Worm (Caenorhabditis elegans) whole organism, late embryonic: ENCODE results near the gene F19G12.3.

Experiments used
- C08G9.2 ChIP-seq: sonication (generic microtip); optimal IDR thresholded peaks from 2 replicates; lab custom pipeline; 2016; ENCODE audit warnings: mild to moderate bottlenecking, missing genetic modification characterization, moderate library complexity, missing compliant biosample characterization
- T23F11.4 ChIP-seq: fragments of 200-800 bp; sonication (Bioruptor generic); optimal IDR thresholded peaks from 2 replicates; lab custom pipeline; 2018; ENCODE audit warnings: mild to moderate bottlenecking, missing genetic modification characterization, missing compliant biosample characterization
- ahr-1 ChIP-seq: sonication (generic microtip); optimal IDR thresholded peaks from 2 replicates; lab custom pipeline; 2016; ENCODE audit warnings: missing genetic modification characterization, missing compliant biosample characterization
- ama-1 ChIP-seq: fragments of 150-350 bp; optimal IDR thresholded peaks from 2 replicates; lab custom pipeline; 2014
- ceh-14 ChIP-seq: sonication (generic microtip); optimal IDR thresholded peaks from 2 replicates; lab custom pipeline; 2016; ENCODE audit warnings: missing genotype, missing genetic modification characterization, missing compliant biosample characterization
- ceh-19 ChIP-seq: fragments of 200-800 bp; sonication (Bioruptor generic); optimal IDR thresholded peaks from 2 replicates; lab custom pipeline; 2018; ENCODE audit warnings: mild to moderate bottlenecking, missing genetic modification characterization, missing compliant biosample characterization
- ceh-24 ChIP-seq: sonication (generic microtip); optimal IDR thresholded peaks from 2 replicates; lab custom pipeline; 2016; ENCODE audit warnings: mild to moderate bottlenecking, missing genetic modification characterization, missing compliant biosample characterization
- ceh-31 ChIP-seq: sonication (generic microtip); optimal IDR thresholded peaks from 2 replicates; lab custom pipeline; 2016; ENCODE audit warnings: missing genetic modification characterization, missing compliant biosample characterization
- ceh-45 ChIP-seq: fragments of 200-800 bp; sonication (Bioruptor generic); IDR thresholded peaks from 2 replicates; pipeline ENCODE4 v1.3.6; 2022; ENCODE audit warnings: missing genetic modification reagents, missing genetic modification characterization, missing compliant biosample characterization
- che-1 ChIP-seq: sonication (generic microtip); optimal IDR thresholded peaks from 2 replicates; lab custom pipeline; 2016; ENCODE audit warnings: mild to moderate bottlenecking, missing genetic modification characterization, missing compliant biosample characterization
- ets-4 ChIP-seq: sonication (generic microtip); optimal IDR thresholded peaks from 2 replicates; lab custom pipeline; 2016; ENCODE audit warnings: missing genetic modification characterization, missing compliant biosample characterization
- fax-1 ChIP-seq: sonication (generic microtip); optimal IDR thresholded peaks from 2 replicates; lab custom pipeline; 2016; ENCODE audit warnings: missing genotype, missing genetic modification characterization, missing compliant biosample characterization
- fkh-10 ChIP-seq: fragments of 150-350 bp; optimal IDR thresholded peaks from 2 replicates; lab custom pipeline; 2014; ENCODE audit warnings: missing biosample characterization, missing genetic modification reagents, missing genetic modification characterization
- gmeb-2 ChIP-seq: sonication (generic microtip); optimal IDR thresholded peaks from 2 replicates; lab custom pipeline; 2016; ENCODE audit warnings: missing genetic modification characterization, inconsistent platforms, missing compliant biosample characterization
- hlh-13 ChIP-seq: fragments of 200-800 bp; sonication (Bioruptor generic); optimal IDR thresholded peaks from 2 replicates; lab custom pipeline; 2018; ENCODE audit warnings: mild to moderate bottlenecking, missing genetic modification characterization, missing compliant biosample characterization
- hlh-30 ChIP-seq: sonication (generic microtip); optimal IDR thresholded peaks from 2 replicates; lab custom pipeline; 2017; ENCODE audit warnings: antibody characterized with exemption, missing genetic modification characterization, missing compliant biosample characterization; ENCODE audit not compliant: insufficient read depth
- hlh-6 ChIP-seq: sonication (generic microtip); optimal IDR thresholded peaks from 2 replicates; lab custom pipeline; 2016; ENCODE audit warnings: missing genotype, missing genetic modification characterization, missing compliant biosample characterization
- lim-6 ChIP-seq: sonication (generic microtip); optimal IDR thresholded peaks from 2 replicates; lab custom pipeline; 2016; ENCODE audit warnings: missing genetic modification characterization, missing compliant biosample characterization
- lin-11 ChIP-seq: fragments of 200-800 bp; sonication (Bioruptor generic); optimal IDR thresholded peaks from 2 replicates; lab custom pipeline; 2018; ENCODE audit warnings: mild to moderate bottlenecking, missing genetic modification characterization, missing compliant biosample characterization
- madf-2 ChIP-seq: sonication (generic microtip); optimal IDR thresholded peaks from 2 replicates; lab custom pipeline; 2017; ENCODE audit warnings: missing genetic modification characterization, missing compliant biosample characterization
- nfya-1 ChIP-seq: sonication (generic microtip); optimal IDR thresholded peaks from 2 replicates; lab custom pipeline; 2017; ENCODE audit warnings: missing genetic modification characterization, mild to moderate bottlenecking, missing compliant biosample characterization, antibody characterized with exemption, moderate library complexity
- nhr-11 ChIP-seq: fragments of 150-350 bp; optimal IDR thresholded peaks from 2 replicates; lab custom pipeline; 2014; ENCODE audit warnings: missing biosample characterization, missing genetic modification characterization
- npax-4 ChIP-seq: sonication (generic microtip); optimal IDR thresholded peaks from 2 replicates; lab custom pipeline; 2016; ENCODE audit warnings: missing genetic modification characterization, missing compliant biosample characterization
- odd-2 ChIP-seq: sonication (generic microtip); optimal IDR thresholded peaks from 2 replicates; lab custom pipeline; 2017; ENCODE audit warnings: antibody characterized with exemption, mild to moderate bottlenecking, missing genetic modification characterization, missing compliant biosample characterization
- pat-9 ChIP-seq: fragments of 200-800 bp; sonication (Bioruptor generic); optimal IDR thresholded peaks from 2 replicates; lab custom pipeline; 2018; ENCODE audit warnings: mild to moderate bottlenecking, missing genetic modification characterization, moderate library complexity, missing compliant biosample characterization
- pha-4 ChIP-seq: fragments of 150-350 bp; optimal IDR thresholded peaks from 2 replicates; lab custom pipeline; 2018; ENCODE audit warnings: missing biosample characterization, missing genetic modification reagents, missing genetic modification characterization
- pros-1 ChIP-seq: fragments of 150-350 bp; optimal IDR thresholded peaks from 2 replicates; lab custom pipeline; 2014; ENCODE audit warnings: missing biosample characterization, missing genetic modification reagents, missing genetic modification characterization
- rnt-1 ChIP-seq: sonication (generic microtip); optimal IDR thresholded peaks from 2 replicates; lab custom pipeline; 2016; ENCODE audit warnings: missing genetic modification characterization, missing compliant biosample characterization
- syd-9 ChIP-seq: sonication (generic microtip); optimal IDR thresholded peaks from 2 replicates; lab custom pipeline; 2016; ENCODE audit warnings: mild to moderate bottlenecking, missing genetic modification characterization, moderate library complexity, missing compliant biosample characterization
- ttx-3 ChIP-seq: sonication (generic microtip); optimal IDR thresholded peaks from 2 replicates; lab custom pipeline; 2016; ENCODE audit warnings: missing genetic modification reagents, missing genetic modification characterization, missing compliant biosample characterization
- unc-3 ChIP-seq, 2 experiments: fragments of 200-800 bp in 1 of 2; sonication (Bioruptor generic) in 1 of 2; sonication (generic microtip) in 1 of 2; conservative IDR thresholded peaks in 1 of 2; optimal IDR thresholded peaks in 1 of 2; 2 replicates each; pipeline versions ENCODE4 v1.3.6 to Lab custom; 2016 to 2022; ENCODE audit warnings: missing compliant biosample characterization in 2 of 2, missing genetic modification characterization in 2 of 2, missing genetic modification reagents in 1 of 2
- unc-42 ChIP-seq: sonication (generic microtip); optimal IDR thresholded peaks from 2 replicates; lab custom pipeline; 2016; ENCODE audit warnings: missing genotype, missing genetic modification characterization, missing compliant biosample characterization
- unc-55 ChIP-seq: sonication (generic microtip); optimal IDR thresholded peaks from 2 replicates; lab custom pipeline; 2017; ENCODE audit warnings: missing biosample characterization, missing genetic modification reagents, missing genetic modification characterization
- unc-86 ChIP-seq: sonication (generic microtip); optimal IDR thresholded peaks from 2 replicates; lab custom pipeline; 2016; ENCODE audit warnings: missing genetic modification characterization, missing compliant biosample characterization

Gene F19G12.3

ce11 chrX:1410552-1410951, 14.1 kb upstream of the F19G12.3 start, which contains the start of gene abu-2:
TSS of gene abu-2 (minus strand) at chrX:1410652.
- TF ChIP-seq che-1 (tag; lab: Kevin White, UChicago), result no peak
- no peak for TF ChIP-seq npax-4 (tag; lab: Kevin White, UChicago)
- TF ChIP-seq unc-3 (GFP tag; conservative IDR thresholded peaks at IDR 0.05; lab: Robert Waterston, UW), result no peak
- TF ChIP-seq unc-3 (tag; optimal IDR thresholded peaks at IDR 0.05; lab: Kevin White, UChicago), result no peak
- TF ChIP-seq nhr-11 (tag; lab: Kevin White, UChicago), result no peak
- TF ChIP-seq hlh-13 (GFP tag; lab: Kevin White, UChicago), result no peak
- no peak for TF ChIP-seq pros-1 (tag; lab: Kevin White, UChicago)
- no peak for TF ChIP-seq unc-86 (tag; lab: Kevin White, UChicago)
- no peak for TF ChIP-seq hlh-6 (tag; lab: Kevin White, UChicago)
- no peak for TF ChIP-seq ceh-19
- TF ChIP-seq rnt-1 (tag; lab: Kevin White, UChicago), result no peak

ce11 chrX:1412844-1413243, 11.8 kb upstream of the F19G12.3 start, which contains the start of gene srh-19:
TSS of gene srh-19 (plus strand) at chrX:1413144.
- no peak for TF ChIP-seq unc-42 (tag; lab: Kevin White, UChicago)
- no peak for TF ChIP-seq hlh-30 (tag; lab: Kevin White, UChicago)

ce11 chrX:1416776-1417354, 7.7 kb upstream of the F19G12.3 start, which contains the start of the genes F19G12.4 and F19G12.8:
TSS of gene F19G12.4 (plus strand) at chrX:1417304.
TSS of gene F19G12.8 (plus strand) at chrX:1417320.
- TF ChIP-seq ahr-1 (tag; lab: Kevin White, UChicago), result no peak
- TF ChIP-seq gmeb-2 (tag; lab: Kevin White, UChicago), result no peak
- no peak for TF ChIP-seq C08G9.2 (tag; lab: Kevin White, UChicago)
- TF ChIP-seq ama-1, result no peak
- TF ChIP-seq odd-2 (tag; lab: Kevin White, UChicago), result no peak
- no peak for TF ChIP-seq che-1 (tag; lab: Kevin White, UChicago)
- TF ChIP-seq ceh-45 (GFP tag; lab: Robert Waterston, UW), result no peak
- TF ChIP-seq ets-4 (tag; lab: Kevin White, UChicago), result no peak

ce11 chrX:1419163-1419696, 5.4 kb upstream of the F19G12.3 start, which contains the start of gene F19G12.9:
TSS of gene F19G12.9 (plus strand) at chrX:1419213.
- TF ChIP-seq pha-4, result no peak
- no peak for TF ChIP-seq ceh-31 (tag; lab: Kevin White, UChicago)
- TF ChIP-seq lim-6 (tag; lab: Kevin White, UChicago), result no peak

- no peak for TF ChIP-seq fax-1 (tag; lab: Kevin White, UChicago)
- no peak for TF ChIP-seq syd-9 (tag; lab: Kevin White, UChicago)
- TF ChIP-seq ttx-3 (tag; lab: Kevin White, UChicago), result no peak
- no peak for TF ChIP-seq nhr-11 (tag; lab: Kevin White, UChicago)
- no peak for TF ChIP-seq T23F11.4 (GFP tag; lab: Kevin White, UChicago)
- no peak for TF ChIP-seq ceh-31 (tag; lab: Kevin White, UChicago)
- TF ChIP-seq ceh-14 (tag; lab: Kevin White, UChicago), result no peak
- no peak for TF ChIP-seq nfya-1
- no peak for TF ChIP-seq pat-9 (tag; lab: Kevin White, UChicago)
- TF ChIP-seq pha-4, result no peak
- no peak for TF ChIP-seq unc-55 (GFP tag; lab: Kevin White, UChicago)
- TF ChIP-seq, all 69 proteins: peak for 0
Observed at ce11 chrX:1420524-1420923, 4.1 kb upstream of the F19G12.3 start.

ce11 chrX:1426425-1426824, 1.8 kb downstream of the F19G12.3 start, which contains the start of gene F19G12.11:
TSS of gene F19G12.11 (minus strand) at chrX:1426525.
- TF ChIP-seq ceh-24 (no peak), fkh-10 (GFP tag; lab: Kevin White, UChicago) (no peak), hlh-30 (tag; lab: Kevin White, UChicago) (no peak), madf-2 (tag; lab: Kevin White, UChicago) (no peak), npax-4 (tag; lab: Kevin White, UChicago) (no peak), nhr-11 (tag; lab: Kevin White, UChicago) (no peak), lin-11 (no peak), ets-4 (tag; lab: Kevin White, UChicago) (no peak)
